Fruit fly (Drosophila melanogaster) whole organism, embryonic: ENCODE data around the gene MTF-1.

Source experiments
- Abd-B ChIP-seq: fragments of 200-800 bp; sonication (Bioruptor generic); optimal IDR thresholded peaks from 2 replicates; lab custom pipeline; 2018; ENCODE audit warnings: missing biosample characterization, mild to moderate bottlenecking, missing genetic modification characterization, moderate library complexity
- BEAF-32 ChIP-seq: fragments of 200-800 bp; sonication (Bioruptor generic); optimal IDR thresholded peaks from 3 replicates; lab custom pipeline; 2017; ENCODE audit warnings: missing biosample characterization, missing genetic modification characterization, mild to moderate bottlenecking, moderate library complexity, missing genetic modification reagents
- CG10565 ChIP-seq: fragments of 200-800 bp; sonication (Bioruptor generic); optimal IDR thresholded peaks from 3 replicates; lab custom pipeline; 2016; ENCODE audit warnings: missing biosample characterization, mild to moderate bottlenecking, missing genetic modification characterization
- CG12769 ChIP-seq: fragments of 200-800 bp; sonication (Bioruptor generic); optimal IDR thresholded peaks from 2 replicates; lab custom pipeline; 2019; ENCODE audit warnings: missing biosample characterization, mild to moderate bottlenecking, missing genetic modification characterization, moderate library complexity
- CG13123 ChIP-seq: fragments of 200-800 bp; sonication (Bioruptor generic); optimal IDR thresholded peaks from 2 replicates; lab custom pipeline; 2016; ENCODE audit warnings: missing biosample characterization, missing genetic modification characterization
- CG13287 ChIP-seq: fragments of 200-800 bp; sonication (Bioruptor generic); IDR thresholded peaks from 2 replicates; pipeline ENCODE4 v1.3.6; 2022; ENCODE audit warnings: missing biosample characterization, missing genetic modification characterization; ENCODE audit not compliant: partially characterized antibody
- CG1647 ChIP-seq: fragments of 200-800 bp; sonication (Bioruptor generic); optimal IDR thresholded peaks from 3 replicates; lab custom pipeline; 2016; ENCODE audit warnings: missing biosample characterization, missing genetic modification characterization
- CG17328 ChIP-seq: fragments of 200-800 bp; sonication (Bioruptor generic); IDR thresholded peaks from 2 replicates; pipeline ENCODE4 v1.3.6; 2022; ENCODE audit warnings: missing biosample characterization, missing genetic modification characterization
- CG17612 ChIP-seq: fragments of 200-800 bp; sonication (Bioruptor generic); IDR thresholded peaks from 2 replicates; pipeline ENCODE4 v1.3.6; 2022; ENCODE audit warnings: missing biosample characterization, missing genetic modification characterization
- CG1792 ChIP-seq: fragments of 200-800 bp; sonication (Bioruptor generic); optimal IDR thresholded peaks from 2 replicates; lab custom pipeline; 2016; ENCODE audit warnings: missing biosample characterization, missing genetic modification characterization
- CG18476 ChIP-seq: fragments of 200-800 bp; sonication (Bioruptor generic); optimal IDR thresholded peaks from 2 replicates; lab custom pipeline; 2016; ENCODE audit warnings: missing biosample characterization, mild to moderate bottlenecking, missing genetic modification characterization
- CG31388 ChIP-seq: fragments of 200-800 bp; sonication (Bioruptor generic); optimal IDR thresholded peaks from 2 replicates; lab custom pipeline; 2016; ENCODE audit warnings: missing biosample characterization, missing genetic modification characterization
- CG32532 ChIP-seq: fragments of 200-800 bp; sonication (Bioruptor generic); IDR thresholded peaks from 2 replicates; pipeline ENCODE4 v1.3.6; 2022; ENCODE audit warnings: missing biosample characterization, missing genetic modification characterization
- CG5953 ChIP-seq: fragments of 200-800 bp; sonication (Bioruptor generic); IDR thresholded peaks from 2 replicates; pipeline ENCODE4 v1.3.6; 2022; ENCODE audit warnings: missing biosample characterization, missing genetic modification characterization
- CG6254 ChIP-seq: fragments of 200-800 bp; sonication (Bioruptor generic); optimal IDR thresholded peaks from 3 replicates; lab custom pipeline; 2017; ENCODE audit warnings: mild to moderate bottlenecking, missing biosample characterization, missing genetic modification reagents, missing genetic modification characterization
- CG6813 ChIP-seq: fragments of 200-800 bp; sonication (Bioruptor generic); optimal IDR thresholded peaks from 2 replicates; lab custom pipeline; 2017; ENCODE audit warnings: missing biosample characterization, missing genetic modification characterization, mild to moderate bottlenecking, moderate library complexity, missing genetic modification reagents
- CG8281 ChIP-seq: fragments of 200-800 bp; sonication (Bioruptor generic); optimal IDR thresholded peaks from 2 replicates; lab custom pipeline; 2018; ENCODE audit warnings: missing biosample characterization, mild to moderate bottlenecking, missing genetic modification characterization, moderate library complexity
- CG9932 ChIP-seq: fragments of 200-800 bp; sonication (Bioruptor generic); IDR thresholded peaks from 2 replicates; pipeline ENCODE4 v1.3.6; 2022; ENCODE audit warnings: missing biosample characterization, missing genetic modification characterization
- CrebB ChIP-seq: fragments of 200-800 bp; sonication (Bioruptor generic); optimal IDR thresholded peaks from 3 replicates; lab custom pipeline; 2018; ENCODE audit warnings: missing biosample characterization, mild to moderate bottlenecking, missing genetic modification characterization
- D19A ChIP-seq: fragments of 200-800 bp; optimal IDR thresholded peaks from 3 replicates; lab custom pipeline; 2019; ENCODE audit warnings: missing biosample characterization, mild to moderate bottlenecking, missing genetic modification characterization, moderate library complexity
- Dip2 ChIP-seq: fragments of 200-800 bp; sonication (Bioruptor generic); IDR thresholded peaks from 2 replicates; pipeline ENCODE4 v1.3.6; 2022; ENCODE audit warnings: missing biosample characterization, missing genetic modification characterization
- ERR ChIP-seq: fragments of 200-800 bp; sonication (Bioruptor generic); optimal IDR thresholded peaks from 2 replicates; lab custom pipeline; 2016; ENCODE audit warnings: missing biosample characterization, missing genetic modification characterization
- GATAe ChIP-seq: fragments of 200-800 bp; sonication (Bioruptor generic); conservative IDR thresholded peaks from 2 replicates; pipeline ENCODE4 v1.3.6; 2022; ENCODE audit warnings: missing biosample characterization, missing genetic modification characterization
- Hmr ChIP-seq: fragments of 200-800 bp; sonication (Bioruptor generic); optimal IDR thresholded peaks from 3 replicates; lab custom pipeline; 2017; ENCODE audit warnings: mild to moderate bottlenecking, missing biosample characterization, missing genetic modification reagents, missing genetic modification characterization
- Jarid2 ChIP-seq: fragments of 200-800 bp; sonication (Bioruptor generic); optimal IDR thresholded peaks from 3 replicates; lab custom pipeline; 2017; ENCODE audit warnings: mild to moderate bottlenecking, missing biosample characterization, missing genetic modification reagents, missing genetic modification characterization
- Nf-YA ChIP-seq: fragments of 200-800 bp; sonication (Bioruptor generic); IDR thresholded peaks from 2 replicates; pipeline ENCODE4 v1.3.6; 2022; ENCODE audit warnings: missing biosample characterization, missing genetic modification characterization
- Poxn ChIP-seq: fragments of 200-800 bp; sonication (Bioruptor generic); IDR thresholded peaks from 2 replicates; pipeline ENCODE4 v1.3.6; 2022; ENCODE audit warnings: missing biosample characterization, missing genetic modification characterization
- ab ChIP-seq: fragments of 200-800 bp; sonication (Bioruptor generic); optimal IDR thresholded peaks from 2 replicates; lab custom pipeline; 2016; ENCODE audit warnings: missing biosample characterization, missing genetic modification characterization
- amos ChIP-seq: fragments of 200-800 bp; sonication (Bioruptor generic); IDR thresholded peaks from 2 replicates; pipeline ENCODE4 v1.3.6; 2022; ENCODE audit warnings: missing biosample characterization, missing genetic modification characterization; ENCODE audit not compliant: partially characterized antibody
- ap ChIP-seq: fragments of 200-800 bp; sonication (Bioruptor generic); IDR thresholded peaks from 2 replicates; pipeline ENCODE4 v1.3.6; 2022; ENCODE audit warnings: missing biosample characterization, missing genetic modification characterization
- bbx ChIP-seq: fragments of 200-800 bp; sonication (Bioruptor generic); IDR thresholded peaks from 2 replicates; pipeline ENCODE4 v1.3.6; 2022; ENCODE audit warnings: missing biosample characterization, missing genetic modification characterization; ENCODE audit not compliant: partially characterized antibody
- cg ChIP-seq: fragments of 200-800 bp; sonication (Bioruptor generic); optimal IDR thresholded peaks from 3 replicates; lab custom pipeline; 2019; ENCODE audit warnings: missing biosample characterization, mild to moderate bottlenecking, missing genetic modification characterization, moderate library complexity
- corto ChIP-seq: fragments of 200-800 bp; sonication (Bioruptor generic); optimal IDR thresholded peaks from 2 replicates; lab custom pipeline; 2016; ENCODE audit warnings: missing biosample characterization, mild to moderate bottlenecking, missing genetic modification characterization, moderate library complexity
- crol ChIP-seq: fragments of 200-800 bp; sonication (Bioruptor generic); IDR thresholded peaks from 2 replicates; pipeline ENCODE4 v1.3.6; 2022; ENCODE audit warnings: missing biosample characterization, missing genetic modification characterization
- dimm ChIP-seq: fragments of 200-800 bp; sonication (Bioruptor generic); IDR thresholded peaks from 2 replicates; pipeline ENCODE4 v1.3.6; 2022; ENCODE audit warnings: missing biosample characterization, missing genetic modification characterization
- dysf ChIP-seq: fragments of 200-800 bp; sonication (Bioruptor generic); IDR thresholded peaks from 3 replicates; pipeline ENCODE4 v1.3.6; 2022; ENCODE audit warnings: missing biosample characterization, missing genetic modification characterization
- gce ChIP-seq: fragments of 200-800 bp; sonication (Bioruptor generic); IDR thresholded peaks from 3 replicates; pipeline ENCODE4 v1.3.6; 2022; ENCODE audit warnings: missing biosample characterization, missing genetic modification characterization
- klu ChIP-seq: fragments of 200-800 bp; sonication (Bioruptor generic); IDR thresholded peaks from 2 replicates; pipeline ENCODE4 v1.3.6; 2022; ENCODE audit warnings: missing biosample characterization, missing genetic modification characterization
- lmd ChIP-seq: fragments of 200-800 bp; sonication (Bioruptor generic); IDR thresholded peaks from 2 replicates; pipeline ENCODE4 v1.3.6; 2022; ENCODE audit warnings: missing biosample characterization, missing genetic modification characterization
- maf-S ChIP-seq: fragments of 200-800 bp; sonication (Bioruptor generic); optimal IDR thresholded peaks from 2 replicates; lab custom pipeline; 2016; ENCODE audit warnings: missing biosample characterization, missing genetic modification characterization
- nau ChIP-seq: fragments of 200-800 bp; sonication (Bioruptor generic); optimal IDR thresholded peaks from 3 replicates; lab custom pipeline; 2017; ENCODE audit warnings: missing biosample characterization, mild to moderate bottlenecking, missing genetic modification characterization, missing genetic modification reagents
- nmo ChIP-seq: fragments of 200-800 bp; sonication (Bioruptor generic); optimal IDR thresholded peaks from 2 replicates; lab custom pipeline; 2018; ENCODE audit warnings: missing biosample characterization, mild to moderate bottlenecking, missing genetic modification characterization, moderate library complexity
- phol ChIP-seq: fragments of 200-800 bp; sonication (Bioruptor generic); optimal IDR thresholded peaks from 3 replicates; lab custom pipeline; 2018; ENCODE audit warnings: missing biosample characterization, mild to moderate bottlenecking, missing genetic modification characterization, moderate library complexity
- pum ChIP-seq: fragments of 200-800 bp; sonication (Bioruptor generic); optimal IDR thresholded peaks from 2 replicates; lab custom pipeline; 2016; ENCODE audit warnings: missing biosample characterization, missing genetic modification characterization
- sc ChIP-seq, 3 experiments: fragments of >200 bp in 2 of 3; fragments of 200-800 bp in 1 of 3; sonication (Bioruptor generic) in 1 of 3; optimal IDR thresholded peaks; 2 replicates in 2 of 3; 3 replicates in 1 of 3; lab custom pipeline; 2017; ENCODE audit warnings: mild to moderate bottlenecking in 1 of 3, missing biosample characterization in 1 of 3, missing genetic modification characterization in 1 of 3, missing genetic modification reagents in 1 of 3
- scrt ChIP-seq: fragments of 200-800 bp; sonication (Bioruptor generic); optimal IDR thresholded peaks from 2 replicates; lab custom pipeline; 2018; ENCODE audit warnings: missing biosample characterization, mild to moderate bottlenecking, missing genetic modification characterization, moderate library complexity
- trh ChIP-seq: fragments of 200-800 bp; sonication (Bioruptor generic); optimal IDR thresholded peaks from 2 replicates; lab custom pipeline; 2016; ENCODE audit warnings: missing biosample characterization, missing genetic modification characterization
- zen2 ChIP-seq: fragments of 200-800 bp; sonication (Bioruptor generic); IDR thresholded peaks from 3 replicates; pipeline ENCODE4 v1.3.6; 2022; ENCODE audit warnings: missing biosample characterization, missing genetic modification characterization; ENCODE audit not compliant: partially characterized antibody
- zfh1 ChIP-seq: fragments of 200-800 bp; sonication (Bioruptor generic); IDR thresholded peaks from 3 replicates; pipeline ENCODE4 v1.3.6; 2022; ENCODE audit warnings: missing biosample characterization, missing genetic modification characterization

MTF-1 gene

dm6 chr3L:9451522-9452118 is 21.5 kb downstream of the MTF-1 start, which contains the start of the genes CG3448 and ghi (continued):
- no peak for TF ChIP-seq CG5953 (GFP tag; lab: Robert Waterston, UW)
- TF ChIP-seq CrebB (tag; lab: Kevin White, UChicago), result no peak
- TF ChIP-seq dimm, result no peak
- TF ChIP-seq ap (GFP tag; lab: Robert Waterston, UW), result no peak
- peak; percentile 65; the same call in 2 of the 3 replicates for TF ChIP-seq dysf
- peak; percentile 45 for TF ChIP-seq D19A (tag; lab: Kevin White, UChicago)
- TF ChIP-seq CG10565 (GFP tag; lab: Kevin White, UChicago), result no peak
- TF ChIP-seq CG6254, result no peak
- TF ChIP-seq Jarid2 (GFP tag; lab: Kevin White, UChicago), result no peak
- peak; percentile 61 for TF ChIP-seq CG9932
- peak; percentile 26 for TF ChIP-seq CG8281 (tag; lab: Kevin White, UChicago)
- 0 out of 2 replicates have a peak, but pooled peaks have one; percentile 13 for TF ChIP-seq CG17328 (GFP tag; lab: Robert Waterston, UW)
- peak; percentile 73 for TF ChIP-seq Abd-B (GFP tag; lab: Kevin White, UChicago)
- peak; percentile 80 for TF ChIP-seq bbx (GFP tag; lab: Robert Waterston, UW)
- no peak for TF ChIP-seq GATAe (GFP tag; lab: Robert Waterston, UW)
- no peak for TF ChIP-seq gce (GFP tag; lab: Robert Waterston, UW)
- TF ChIP-seq maf-S (GFP tag; lab: Kevin White, UChicago), result no peak
- no peak for TF ChIP-seq crol (GFP tag; lab: Robert Waterston, UW)
- TF ChIP-seq zfh1 (GFP tag; lab: Robert Waterston, UW), result peak; percentile 67
- no peak for TF ChIP-seq cg (GFP tag; lab: Kevin White, UChicago)
- TF ChIP-seq Nf-YA (GFP tag; lab: Robert Waterston, UW), result no peak
- peak; percentile 55 for TF ChIP-seq nmo (GFP tag; lab: Kevin White, UChicago)
- peak; percentile 73 for TF ChIP-seq CG18476 (GFP tag; lab: Kevin White, UChicago)
- no peak for TF ChIP-seq trh
- TF ChIP-seq ab, result no peak
- peak; percentile 72 for TF ChIP-seq BEAF-32 (GFP tag; lab: Kevin White, UChicago)
- TF ChIP-seq CG13123 (GFP tag; lab: Kevin White, UChicago), result no peak
- no peak for TF ChIP-seq klu
- TF ChIP-seq CG17612, result no peak
- TF ChIP-seq lmd (GFP tag; lab: Robert Waterston, UW), result peak; percentile 73
- peak; percentile 56 for TF ChIP-seq corto (GFP tag; lab: Kevin White, UChicago)
- TF ChIP-seq CG12769, result peak; percentile 8
- TF ChIP-seq pum (GFP tag; lab: Kevin White, UChicago), result peak; percentile 11
- TF ChIP-seq zen2 (GFP tag; lab: Robert Waterston, UW), result no peak; the same call in 2 of the 3 replicates
- no peak for TF ChIP-seq nau (GFP tag; lab: Kevin White, UChicago)
- peak; percentile 87 for TF ChIP-seq phol
- no peak for TF ChIP-seq Poxn (GFP tag; lab: Robert Waterston, UW)
- TF ChIP-seq scrt, result peak; percentile 91
- TF ChIP-seq CG1792, result no peak
- no peak for TF ChIP-seq Dip2 (GFP tag; lab: Robert Waterston, UW)
- no peak for TF ChIP-seq ERR (GFP tag; lab: Kevin White, UChicago)
- peak; percentile 70 for TF ChIP-seq Hmr (GFP tag; lab: Kevin White, UChicago)
- TF ChIP-seq CG31388, result no peak
- no peak for TF ChIP-seq sc (optimal IDR thresholded peaks at IDR 0.05; lab: Kevin White, UChicago)
- no peak for TF ChIP-seq sc (GFP tag; optimal IDR thresholded peaks at IDR 0.05; lab: Kevin White, UChicago)
- no peak for TF ChIP-seq CG1647
- TF ChIP-seq amos, result peak; percentile 73; the same call in 1 of the 2 replicates
- TF ChIP-seq CG32532 (GFP tag; lab: Robert Waterston, UW), result no peak; the same call in 1 of the 2 replicates
- TF ChIP-seq CG13287 (GFP tag; lab: Robert Waterston, UW), result peak; percentile 83
- TF ChIP-seq CG6813, result no peak
